Worm (Caenorhabditis elegans) whole organism, L4/young adult: ENCODE data around the gene gst-31.

ENCODE experiments used
- W03F9.2 ChIP-seq: fragments of 150-350 bp; optimal IDR thresholded peaks from 2 replicates; lab custom pipeline; 2014; ENCODE audit warnings: missing biosample characterization, missing genetic modification characterization
- dao-5 ChIP-seq: sonication (generic microtip); optimal IDR thresholded peaks from 2 replicates; lab custom pipeline; 2016; ENCODE audit warnings: missing genotype, missing genetic modification characterization, moderate library complexity, missing compliant biosample characterization
- him-1 ChIP-seq: sonication (generic microtip); optimal IDR thresholded peaks from 2 replicates; lab custom pipeline; 2016; ENCODE audit warnings: missing genotype, missing genetic modification reagents, missing genetic modification characterization, missing compliant biosample characterization

gst-31 gene

DNA sequence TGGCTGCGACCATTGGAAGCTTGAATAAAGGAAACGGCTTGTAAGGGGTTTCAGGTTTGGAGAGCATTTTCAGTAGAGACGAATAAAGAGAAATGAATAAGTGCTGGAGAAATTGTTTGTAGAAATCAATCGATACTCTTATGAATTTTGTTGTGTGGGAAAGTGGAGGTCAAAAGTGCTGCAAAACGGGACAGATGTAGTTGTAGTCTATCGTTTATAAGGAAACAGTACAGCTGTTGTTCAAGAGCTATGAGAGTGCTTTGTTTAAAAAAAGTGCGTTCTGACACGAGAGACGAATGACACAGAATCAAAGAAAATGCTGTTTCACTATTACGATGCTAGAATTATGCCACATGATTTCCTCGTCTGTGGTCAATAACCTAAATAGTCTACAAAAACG is 44.3 kb downstream of the gst-31 start, which contains the start of gene Y53F4B.62:
Y53F4B.62 (minus strand) TSS at position 101 of the 400 bp plus-strand sequence.
- TF ChIP-seq him-1 (no peak), dao-5 (tag; lab: Kevin White, UChicago) (no peak), W03F9.2 (tag; lab: Kevin White, UChicago) (no peak)
